Fruit fly (Drosophila melanogaster): Measurements from ENCODE around the gene ema.
A peak's percentile ranks its signal among the peaks of the same experiment; 100 is the strongest.

ema gene

DNA sequence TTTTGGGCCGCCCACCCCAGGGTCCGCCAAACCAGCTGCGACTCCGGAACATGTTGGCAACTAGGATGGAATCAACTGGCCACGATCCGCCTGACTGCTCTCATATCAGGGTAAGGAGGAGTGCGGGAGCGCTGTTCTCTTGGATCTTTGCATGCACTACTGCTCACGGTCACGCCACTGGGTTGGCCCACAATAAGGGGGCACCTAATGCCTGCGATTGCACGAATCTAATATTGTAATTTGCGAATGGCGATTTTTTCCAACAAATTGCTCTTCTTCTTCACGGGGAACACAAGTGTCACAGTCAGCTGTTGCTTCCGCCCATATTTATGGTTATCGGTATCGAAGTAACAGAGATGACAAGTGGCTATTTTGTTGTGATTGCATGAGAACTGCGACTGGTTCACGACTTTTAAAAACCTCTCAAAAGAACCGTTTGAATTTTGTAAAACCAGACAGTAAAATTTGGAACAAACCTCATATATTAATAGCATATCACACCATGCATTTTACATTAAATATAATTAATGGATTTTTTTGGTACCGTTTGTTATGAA is at the start of gene ema (continued):
- TF ChIP-seq CG3163 (GFP tag; optimal IDR thresholded peaks at IDR 0.05) (no peak), CG6175 (GFP tag; IDR thresholded peaks at IDR 0.05) (no peak), CkIIα-i1 (GFP tag; IDR thresholded peaks at IDR 0.05) (no peak), B-H2 (GFP tag; optimal IDR thresholded peaks at IDR 0.05) (peak; percentile 25), lilli (GFP tag; optimal IDR thresholded peaks at IDR 0.05) (peak; percentile 61), ci (GFP tag; IDR thresholded peaks at IDR 0.05) (peak; percentile 17; the same call in 1 of the 3 replicates), klu (GFP tag; IDR thresholded peaks at IDR 0.05) (no peak), Six4 (GFP tag; optimal IDR thresholded peaks at IDR 0.05) (no peak), CG16863 (GFP tag; optimal IDR thresholded peaks at IDR 0.05) (no peak), CG8924 (tag; optimal IDR thresholded peaks at IDR 0.05) (peak; percentile 36), CG15696 (tag; optimal IDR thresholded peaks at IDR 0.05) (no peak), CG18262 (tag; optimal IDR thresholded peaks at IDR 0.05) (peak; percentile 17), CG1832 (GFP tag; optimal IDR thresholded peaks at IDR 0.05) (no peak), CG12236 (GFP tag; optimal IDR thresholded peaks at IDR 0.05) (no peak), z (GFP tag; IDR thresholded peaks at IDR 0.05) (no peak), emc (GFP tag; optimal IDR thresholded peaks at IDR 0.05) (no peak), CG10147 (GFP tag; optimal IDR thresholded peaks at IDR 0.05) (no peak), CG1603 (tag; optimal IDR thresholded peaks at IDR 0.05) (peak; percentile 63), sc (optimal IDR thresholded peaks at IDR 0.05) (no peak), sc (GFP tag; optimal IDR thresholded peaks at IDR 0.05) (no peak), tgo (GFP tag; IDR thresholded peaks at IDR 0.05) (no peak), CG7271 (tag; optimal IDR thresholded peaks at IDR 0.05) (no peak), Deaf1 (tag; optimal IDR thresholded peaks at IDR 0.05) (no peak), Hr51 (GFP tag; optimal IDR thresholded peaks at IDR 0.05) (no peak), Poxn (GFP tag; IDR thresholded peaks at IDR 0.05) (no peak), Bteb2 (GFP tag; optimal IDR thresholded peaks at IDR 0.05) (no peak), org-1 (GFP tag; optimal IDR thresholded peaks at IDR 0.05) (no peak), aop (GFP tag; IDR thresholded peaks at IDR 0.05) (no peak), CG10654 (GFP tag; optimal IDR thresholded peaks at IDR 0.05) (no peak), CG32767 (GFP tag; IDR thresholded peaks at IDR 0.05) (no peak), schlank (tag; optimal IDR thresholded peaks at IDR 0.05) (no peak), Dfd (GFP tag; optimal IDR thresholded peaks at IDR 0.05) (no peak), gro (GFP tag; optimal IDR thresholded peaks at IDR 0.05) (no peak), B-H1 (GFP tag; IDR thresholded peaks at IDR 0.05) (no peak), pfk (GFP tag; optimal IDR thresholded peaks at IDR 0.05) (no peak), ab (GFP tag; optimal IDR thresholded peaks at IDR 0.05) (no peak), CG4820 (GFP tag; optimal IDR thresholded peaks at IDR 0.05) (no peak), CG18764 (GFP tag; optimal IDR thresholded peaks at IDR 0.05) (no peak), Xrp1 (GFP tag; IDR thresholded peaks at IDR 0.05) (peak; percentile 28; the same call in 1 of the 2 replicates), CG2202 (tag; optimal IDR thresholded peaks at IDR 0.05) (no peak), CG3726 (GFP tag; IDR thresholded peaks at IDR 0.05) (no peak), eyg (GFP tag; optimal IDR thresholded peaks at IDR 0.05) (no peak), run (tag; optimal IDR thresholded peaks at IDR 0.05) (no peak), ttk (GFP tag; IDR thresholded peaks at IDR 0.05) (no peak), tll (GFP tag; optimal IDR thresholded peaks at IDR 0.05) (no peak), CG4360 (GFP tag; IDR thresholded peaks at IDR 0.05) (0 out of 2 replicates have a peak, but pooled peaks have one; percentile 30), ewg (GFP tag; optimal IDR thresholded peaks at IDR 0.05) (no peak), CG14014 (GFP tag; IDR thresholded peaks at IDR 0.05) (no peak; the same call in 1 of the 2 replicates), CG9609 (GFP tag; optimal IDR thresholded peaks at IDR 0.05) (no peak), CG6254 (GFP tag; optimal IDR thresholded peaks at IDR 0.05) (no peak), CG1792 (GFP tag; optimal IDR thresholded peaks at IDR 0.05) (no peak), CG2116 (GFP tag; optimal IDR thresholded peaks at IDR 0.05) (peak; percentile 61)
